Worm (Caenorhabditis elegans): ENCODE data around the gene ftn-1.

- TF ChIP-seq jun-1 (tag; optimal IDR thresholded peaks at IDR 0.05), result peak; percentile 14
- no peak for TF ChIP-seq nhr-11 (tag; optimal IDR thresholded peaks at IDR 0.05)
- TF ChIP-seq zag-1 (tag; optimal IDR thresholded peaks at IDR 0.05), result no peak
Measured at ce11 chrV:7575563-7575962, 28.2 kb upstream of the ftn-1 start, which contains the start of the genes snu-66 and ints-9.
